Worm (Caenorhabditis elegans) whole organism, L4 larva: ENCODE results near the gene R10D12.8.
A peak's percentile ranks its signal among the peaks of the same experiment; 100 is the strongest.

ENCODE experiments used
- Y75B8A.6 ChIP-seq: fragments of 200-800 bp; sonication (Bioruptor generic); IDR thresholded peaks from 2 replicates; pipeline ENCODE4 v1.3.6; 2022; ENCODE audit warnings: missing genetic modification reagents, missing genetic modification characterization, missing compliant biosample characterization
- aha-1 ChIP-seq: fragments of 150-350 bp; peaks from one replicate; lab custom pipeline; 2014; ENCODE audit warnings: missing biosample characterization, missing genetic modification characterization
- ceh-20 ChIP-seq: fragments of 200-800 bp; sonication (Bioruptor generic); IDR thresholded peaks from 2 replicates; pipeline ENCODE4 v1.3.6; 2022; ENCODE audit warnings: missing genetic modification reagents, missing genetic modification characterization, missing compliant biosample characterization
- ceh-44 ChIP-seq: fragments of 200-800 bp; sonication (Bioruptor generic); IDR thresholded peaks from 2 replicates; pipeline ENCODE4 v1.3.6; 2022; ENCODE audit warnings: missing genetic modification reagents, missing genetic modification characterization, missing compliant biosample characterization
- ceh-82 ChIP-seq: sonication (generic microtip); optimal IDR thresholded peaks from 2 replicates; lab custom pipeline; 2017; ENCODE audit warnings: missing biosample characterization, missing genetic modification characterization
- ces-1 ChIP-seq: fragments of 150-350 bp; sonication (generic microtip); optimal IDR thresholded peaks from 4 replicates; lab custom pipeline; 2014; ENCODE audit warnings: missing biosample characterization, missing genetic modification reagents, missing genetic modification characterization
- daf-12 ChIP-seq: fragments of 150-350 bp; optimal IDR thresholded peaks from 2 replicates; lab custom pipeline; 2014; ENCODE audit warnings: missing biosample characterization, missing genetic modification reagents, missing genetic modification characterization
- daf-16 ChIP-seq, 3 experiments: sonication (generic microtip); optimal IDR thresholded peaks; 2 replicates each; lab custom pipeline; 2016 to 2017; ENCODE audit warnings: missing genetic modification characterization in 3 of 3, missing genetic modification reagents in 3 of 3, mild to moderate bottlenecking in 2 of 3, missing compliant biosample characterization in 2 of 3, missing biosample characterization in 1 of 3, moderate library complexity in 1 of 3
- daf-19 ChIP-seq: fragments of 200-800 bp; sonication (Bioruptor generic); conservative IDR thresholded peaks from 2 replicates; pipeline ENCODE4 v1.3.6; 2022; ENCODE audit warnings: missing genetic modification characterization, missing compliant biosample characterization
- dmd-6 ChIP-seq: fragments of 200-800 bp; sonication (Bioruptor generic); IDR thresholded peaks from 2 replicates; pipeline ENCODE4 v1.3.6; 2022; ENCODE audit warnings: missing genetic modification reagents, missing genetic modification characterization, missing compliant biosample characterization
- dve-1 ChIP-seq: sonication (generic microtip); optimal IDR thresholded peaks from 2 replicates; lab custom pipeline; 2017; ENCODE audit warnings: antibody characterized with exemption, mild to moderate bottlenecking, missing genetic modification characterization, missing compliant biosample characterization; ENCODE audit not compliant: insufficient read depth
- gei-8 ChIP-seq: fragments of 200-800 bp; sonication (Bioruptor generic); optimal IDR thresholded peaks from 2 replicates; lab custom pipeline; 2018; ENCODE audit warnings: mild to moderate bottlenecking, missing genetic modification characterization, missing compliant biosample characterization
- hlh-30 ChIP-seq: sonication (generic microtip); optimal IDR thresholded peaks from 2 replicates; lab custom pipeline; 2017; ENCODE audit warnings: antibody characterized with exemption, mild to moderate bottlenecking, missing genetic modification characterization, missing compliant biosample characterization; ENCODE audit not compliant: insufficient read depth
- jun-1 ChIP-seq: fragments of 150-350 bp; optimal IDR thresholded peaks from 2 replicates; lab custom pipeline; 2014; ENCODE audit warnings: missing biosample characterization, missing genetic modification reagents, missing genetic modification characterization
- lin-29 ChIP-seq: fragments of 200-800 bp; sonication (Bioruptor generic); IDR thresholded peaks from 2 replicates; pipeline ENCODE4 v1.3.6; 2022; ENCODE audit warnings: missing genetic modification reagents, missing genetic modification characterization, missing compliant biosample characterization
- lin-38 ChIP-seq: fragments of 200-800 bp; sonication (Bioruptor generic); IDR thresholded peaks from 2 replicates; pipeline ENCODE4 v1.3.6; 2022; ENCODE audit warnings: missing genetic modification reagents, missing genetic modification characterization, missing compliant biosample characterization
- madf-5 ChIP-seq, 2 experiments: fragments of 200-800 bp; sonication (Bioruptor generic); IDR thresholded peaks; 2 replicates each; pipeline ENCODE4 v1.3.6; 2022; ENCODE audit warnings: missing compliant biosample characterization in 2 of 2, missing genetic modification characterization in 2 of 2
- madf-9 ChIP-seq: fragments of 200-800 bp; sonication (Bioruptor generic); conservative IDR thresholded peaks from 2 replicates; pipeline ENCODE4 v1.3.6; 2022; ENCODE audit warnings: missing genetic modification reagents, missing genetic modification characterization, missing compliant biosample characterization
- mdl-1 ChIP-seq, 2 experiments: fragments of 150-350 bp in 1 of 2; sonication (generic microtip) in 1 of 2; optimal IDR thresholded peaks; 2 replicates each; lab custom pipeline; 2014 to 2017; ENCODE audit warnings: missing biosample characterization in 2 of 2, missing genetic modification characterization in 2 of 2
- mep-1 ChIP-seq: fragments of 150-350 bp; sonication (generic microtip); optimal IDR thresholded peaks from 3 replicates; lab custom pipeline; 2014; ENCODE audit warnings: missing biosample characterization, missing genetic modification characterization
- mes-2 ChIP-seq: sonication (generic microtip); optimal IDR thresholded peaks from 2 replicates; lab custom pipeline; 2016; ENCODE audit warnings: missing genotype, mild to moderate bottlenecking, missing genetic modification characterization, missing compliant biosample characterization; ENCODE audit not compliant: poor library complexity, severe bottlenecking
- nhr-11 ChIP-seq: fragments of 150-350 bp; optimal IDR thresholded peaks from 2 replicates; lab custom pipeline; 2014; ENCODE audit warnings: missing biosample characterization, missing genetic modification characterization
- nhr-28 ChIP-seq: fragments of 150-350 bp; optimal IDR thresholded peaks from 2 replicates; lab custom pipeline; 2014; ENCODE audit warnings: missing biosample characterization, missing genetic modification characterization
- nhr-77 ChIP-seq: fragments of 150-350 bp; optimal IDR thresholded peaks from 2 replicates; lab custom pipeline; 2014; ENCODE audit warnings: missing biosample characterization, missing genetic modification characterization
- pha-4 ChIP-seq, 2 experiments: fragments of 150-350 bp in 1 of 2; fragments of 200-800 bp in 1 of 2; sonication (Bioruptor generic) in 1 of 2; IDR thresholded peaks in 1 of 2; optimal IDR thresholded peaks in 1 of 2; 2 replicates each; pipeline versions ENCODE4 v1.3.6 to Lab custom; 2014 to 2022; ENCODE audit warnings: missing genetic modification characterization in 2 of 2, missing genetic modification reagents in 2 of 2, missing biosample characterization in 1 of 2, missing compliant biosample characterization in 1 of 2
- php-3 ChIP-seq: fragments of 200-800 bp; sonication (Bioruptor generic); IDR thresholded peaks from 2 replicates; pipeline ENCODE4 v1.3.6; 2022; ENCODE audit warnings: missing genetic modification reagents, missing genetic modification characterization, missing compliant biosample characterization
- pqm-1 ChIP-seq: sonication (generic microtip); optimal IDR thresholded peaks from 2 replicates; lab custom pipeline; 2017; ENCODE audit warnings: missing biosample characterization, missing genetic modification characterization
- spr-1 ChIP-seq: sonication (generic microtip); optimal IDR thresholded peaks from 2 replicates; lab custom pipeline; 2016; ENCODE audit warnings: mild to moderate bottlenecking, missing genetic modification characterization, missing compliant biosample characterization
- tag-97 ChIP-seq: fragments of 200-800 bp; sonication (Bioruptor generic); IDR thresholded peaks from 2 replicates; pipeline ENCODE4 v1.3.6; 2022; ENCODE audit warnings: missing genetic modification characterization, missing compliant biosample characterization
- unc-130 ChIP-seq: sonication (generic microtip); optimal IDR thresholded peaks from 2 replicates; lab custom pipeline; 2016; ENCODE audit warnings: missing genetic modification reagents, missing genetic modification characterization, missing compliant biosample characterization
- ztf-11 ChIP-seq: fragments of 150-350 bp; optimal IDR thresholded peaks from 2 replicates; lab custom pipeline; 2014; ENCODE audit warnings: missing biosample characterization, missing genetic modification characterization

Gene R10D12.8

ce11 chrV:13949010-13949409 is 4.1 kb downstream of the R10D12.8 start, which contains the start of gene R10D12.6:
R10D12.6 (plus strand) TSS chrV:13949310.
- TF ChIP-seq mep-1 (tag; lab: Kevin White, UChicago) (no peak), pqm-1 (tag; lab: Kevin White, UChicago) (peak; percentile 3), nhr-28 (tag; lab: Kevin White, UChicago) (peak; percentile 52)

ce11 chrV:13946385-13947019 is 6.6 kb downstream of the R10D12.8 start, which contains the start of the genes srx-10 and clec-226:
srx-10 (minus strand) TSS chrV:13946485.
clec-226 (plus strand) TSS chrV:13946969.
- TF ChIP-seq nhr-77 (no peak), madf-5 (GFP tag; IDR thresholded peaks at IDR 0.05; lab: Robert Waterston, UW) (no peak), ceh-82 (tag; lab: Kevin White, UChicago) (no peak), ces-1 (GFP tag; lab: Kevin White, UChicago) (no peak), dmd-6 (GFP tag; lab: Robert Waterston, UW) (no peak), php-3 (GFP tag; lab: Robert Waterston, UW) (no peak)
- TF ChIP-seq, all 104 proteins: peak for 0

ce11 chrV:13942082-13942481 is 11.0 kb downstream of the R10D12.8 start, which contains the start of gene dpr-1:
dpr-1 (minus strand) TSS chrV:13942182.
- TF ChIP-seq mes-2 (tag; lab: Kevin White, UChicago) (no peak), unc-130 (GFP tag; lab: Kevin White, UChicago) (no peak), ceh-82 (tag; lab: Kevin White, UChicago) (no peak), daf-19 (no peak)
- TF ChIP-seq, all 104 proteins: peak for 0

- TF ChIP-seq nhr-11 = peak; percentile 6
- no peak for TF ChIP-seq ceh-44
- TF ChIP-seq aha-1 (tag; lab: Kevin White, UChicago) = peak; percentile 41
Measured at ce11 chrV:13936850-13937249, 16.2 kb downstream of the R10D12.8 start, which contains the start of gene srw-145. srw-145 (plus strand) TSS chrV:13937150.

ce11 chrV:13936052-13936451 is 17.0 kb downstream of the R10D12.8 start:
- peak; percentile 70 for TF ChIP-seq hlh-30 (tag; lab: Kevin White, UChicago)
- TF ChIP-seq spr-1 (tag; lab: Kevin White, UChicago) = no peak
- TF ChIP-seq ceh-20 (GFP tag; lab: Robert Waterston, UW) = no peak
- no peak for TF ChIP-seq dve-1 (tag; lab: Kevin White, UChicago)
- TF ChIP-seq nhr-28 (tag; lab: Kevin White, UChicago) = peak; percentile 33
- TF ChIP-seq pha-4 (GFP tag; IDR thresholded peaks at IDR 0.05; lab: Robert Waterston, UW) = no peak
- no peak for TF ChIP-seq pha-4 (tag; optimal IDR thresholded peaks at IDR 0.05; lab: Kevin White, UChicago)
- peak; percentile 23 for TF ChIP-seq aha-1 (tag; lab: Kevin White, UChicago)
- no peak for TF ChIP-seq lin-29
- TF ChIP-seq mdl-1 (tag; optimal IDR thresholded peaks at IDR 0.05; lab: Kevin White, UChicago) = peak in 1 of 2 experiments; percentile 44
- no peak for TF ChIP-seq lin-38 (GFP tag; lab: Robert Waterston, UW)
- TF ChIP-seq Y75B8A.6 (GFP tag; lab: Robert Waterston, UW) = no peak
- no peak for TF ChIP-seq daf-16 (GFP tag; optimal IDR thresholded peaks at IDR 0.05; lab: Kevin White, UChicago)
- TF ChIP-seq daf-16 (tag; optimal IDR thresholded peaks at IDR 0.05; lab: Kevin White, UChicago) = no peak
- TF ChIP-seq gei-8 (GFP tag; lab: Kevin White, UChicago) = no peak
- no peak for TF ChIP-seq ztf-11 (tag; lab: Kevin White, UChicago)
- no peak for TF ChIP-seq jun-1
- TF ChIP-seq tag-97 = no peak
- no peak for TF ChIP-seq madf-9
- no peak for TF ChIP-seq daf-12 (tag; lab: Kevin White, UChicago)
